Fruit fly (Drosophila melanogaster) whole organism, wandering third instar larva: ENCODE data around the gene Taf4.

Experiments
- CrebA ChIP-seq: fragments of 200-800 bp; sonication (Bioruptor generic); optimal IDR thresholded peaks from 2 replicates; lab custom pipeline; 2016; ENCODE audit warnings: missing biosample characterization, mild to moderate bottlenecking, missing genetic modification characterization, borderline replicate concordance
- Rel ChIP-seq, 2 experiments: fragments of 200-800 bp; sonication (Bioruptor generic) in 1 of 2; optimal IDR thresholded peaks; 2 replicates in 1 of 2; 3 replicates in 1 of 2; lab custom pipeline; 2016 to 2019; ENCODE audit warnings: mild to moderate bottlenecking in 2 of 2, missing biosample characterization in 2 of 2, missing genetic modification characterization in 2 of 2, moderate library complexity in 1 of 2
- br ChIP-seq: fragments of 200-800 bp; sonication (Bioruptor generic); optimal IDR thresholded peaks from 2 replicates; lab custom pipeline; 2016; ENCODE audit warnings: missing biosample characterization, missing genetic modification characterization
- dl ChIP-seq, 2 experiments: fragments of 175-275, 200-275 bp in 1 of 2; fragments of 200-275 bp in 1 of 2; sonication (Bioruptor generic); optimal IDR thresholded peaks; lab custom pipeline; 2018; ENCODE audit warnings: mild to moderate bottlenecking in 2 of 2, missing biosample characterization in 2 of 2, missing genetic modification characterization in 2 of 2, moderate library complexity in 2 of 2; ENCODE audit not compliant: partially characterized antibody in 2 of 2, insufficient read depth in 1 of 2
- lola ChIP-seq: fragments of >200 bp; optimal IDR thresholded peaks from 2 replicates; lab custom pipeline; 2017; ENCODE audit warnings: missing biosample characterization, missing genetic modification characterization
- psq ChIP-seq: fragments of 200-800 bp; sonication (Bioruptor generic); optimal IDR thresholded peaks from 3 replicates; lab custom pipeline; 2017; ENCODE audit warnings: missing biosample characterization, mild to moderate bottlenecking, missing genetic modification characterization, moderate library complexity
- usp ChIP-seq: fragments of >200 bp; optimal IDR thresholded peaks from 2 replicates; lab custom pipeline; 2017; ENCODE audit warnings: missing biosample characterization, missing genetic modification characterization

dm6 chr3L:16161131-16161530, 48.1 kb downstream of the Taf4 start:
- TF ChIP-seq dl (GFP tag; optimal IDR thresholded peaks at IDR 0.05; lab: Kevin White, UChicago; ENCODE audit: insufficient read depth in 1 of 2, partially characterized antibody in 2 of 2) (no peak), usp (GFP tag; lab: Kevin White, UChicago) (no peak), Rel (GFP tag; optimal IDR thresholded peaks at IDR 0.05; lab: Kevin White, UChicago) (no peak), Rel (tag; optimal IDR thresholded peaks at IDR 0.05; lab: Kevin White, UChicago) (no peak), psq (GFP tag; lab: Kevin White, UChicago) (peak; percentile 55), CrebA (GFP tag; lab: Kevin White, UChicago) (peak; percentile 51), lola (GFP tag; lab: Kevin White, UChicago) (no peak), br (GFP tag; lab: Kevin White, UChicago) (no peak)
